Fruit fly (Drosophila melanogaster): ENCODE results near the gene ps.

- TF ChIP-seq EcR (GFP tag; optimal IDR thresholded peaks at IDR 0.05) (no peak), psq (optimal IDR thresholded peaks at IDR 0.05) (no peak), usp (GFP tag; optimal IDR thresholded peaks at IDR 0.05) (no peak), CG8478 (optimal IDR thresholded peaks at IDR 0.05) (no peak)
Measured at dm6 chr3R:9419300-9419652, 1.5 kb downstream of the ps start.

All from whole organism.